Worm (Caenorhabditis elegans): ENCODE results near the gene clec-184.

clec-184 gene

ce11 chrIV:12404137-12404536 lies 28.3 kb upstream of the clec-184 start, which contains the start of gene gex-3 (continued):
- TF ChIP-seq lin-54 (GFP tag; optimal IDR thresholded peaks at IDR 0.05): peak; percentile 98
- TF ChIP-seq F23B12.7 (tag; optimal IDR thresholded peaks at IDR 0.05; ENCODE audit: insufficient read depth): peak; percentile 88
- no peak for TF ChIP-seq T07F8.4 (tag; optimal IDR thresholded peaks at IDR 0.05)
- TF ChIP-seq zim-3 (tag; optimal IDR thresholded peaks at IDR 0.05): no peak
- no peak for TF ChIP-seq ceh-40 (GFP tag; IDR thresholded peaks at IDR 0.05)
- 0 out of 2 replicates have a peak, but pooled peaks have one; percentile 56 for TF ChIP-seq ztf-28 (GFP tag; IDR thresholded peaks at IDR 0.05)
- TF ChIP-seq attf-3 (GFP tag; conservative IDR thresholded peaks at IDR 0.05): peak; percentile 35; the same call in 1 of the 2 replicates
- peak; percentile 18 for TF ChIP-seq lsy-27 (tag; optimal IDR thresholded peaks at IDR 0.05; ENCODE audit: borderline replicate concordance, insufficient read depth)
- TF ChIP-seq F49E8.2 (tag; optimal IDR thresholded peaks at IDR 0.05; ENCODE audit: insufficient read depth): peak; percentile 31
- no peak for TF ChIP-seq gei-17 (GFP tag; optimal IDR thresholded peaks at IDR 0.05)
- TF ChIP-seq K12H6.12 (tag; optimal IDR thresholded peaks at IDR 0.05): peak; percentile 28
- peak; percentile 78 for TF ChIP-seq D2030.7 (GFP tag; IDR thresholded peaks at IDR 0.05)
- TF ChIP-seq nhr-80 (tag; optimal IDR thresholded peaks at IDR 0.05): peak; percentile 29
- peak; percentile 73 for TF ChIP-seq attf-5 (GFP tag; optimal IDR thresholded peaks at IDR 0.05)
- TF ChIP-seq unc-130 (GFP tag; optimal IDR thresholded peaks at IDR 0.05): no peak
- peak; percentile 82 for TF ChIP-seq lsl-1 (GFP tag; optimal IDR thresholded peaks at IDR 0.05)
- peak; percentile 66 for TF ChIP-seq tbp1 (GFP tag; optimal IDR thresholded peaks at IDR 0.05)
- TF ChIP-seq Y95B8A.8 (GFP tag; IDR thresholded peaks at IDR 0.05): 0 out of 2 replicates have a peak, but pooled peaks have one; percentile 22
- TF ChIP-seq nhr-27 (tag; optimal IDR thresholded peaks at IDR 0.05): no peak
- TF ChIP-seq pha-4 (tag; optimal IDR thresholded peaks at IDR 0.05): no peak
- peak; percentile 76 for TF ChIP-seq madf-8 (GFP tag; conservative IDR thresholded peaks at IDR 0.05)
- no peak for TF ChIP-seq ccch-3 (GFP tag; optimal IDR thresholded peaks at IDR 0.05)
- TF ChIP-seq dpl-1 (GFP tag; optimal IDR thresholded peaks at IDR 0.05): peak; percentile 94
- TF ChIP-seq hmg-1.2 (GFP tag; IDR thresholded peaks at IDR 0.05): peak; percentile 56; the same call in 1 of the 2 replicates
- TF ChIP-seq ets-4 (GFP tag; optimal IDR thresholded peaks at IDR 0.05): no peak
- peak; percentile 73; the same call in 1 of the 2 replicates for TF ChIP-seq pbrm-1 (GFP tag; IDR thresholded peaks at IDR 0.05)
- 0 out of 2 replicates have a peak, but pooled peaks have one; percentile 11 for TF ChIP-seq ztf-25 (GFP tag; IDR thresholded peaks at IDR 0.05)
- TF ChIP-seq lir-1 (GFP tag; conservative IDR thresholded peaks at IDR 0.05): peak; percentile 65; the same call in 1 of the 2 replicates

- TF ChIP-seq rpc-1 (optimal IDR thresholded peaks at IDR 0.05): no peak
- TF ChIP-seq rpc-1 (tag; optimal IDR thresholded peaks at IDR 0.05): no peak
- TF ChIP-seq efl-1 (GFP tag; optimal IDR thresholded peaks at IDR 0.05): peak; percentile 40
- TF ChIP-seq madf-6 (GFP tag; IDR thresholded peaks at IDR 0.05): peak; percentile 47; the same call in 1 of the 2 replicates
- TF ChIP-seq somi-1 (GFP tag; optimal IDR thresholded peaks at IDR 0.05): no peak
- TF ChIP-seq mcd-1 (GFP tag; IDR thresholded peaks at IDR 0.05): 0 out of 2 replicates have a peak, but pooled peaks have one; percentile 8
- no peak for TF ChIP-seq Y79H2A.3 (GFP tag; conservative IDR thresholded peaks at IDR 0.05)
- TF ChIP-seq dpl-1 (GFP tag; optimal IDR thresholded peaks at IDR 0.05): peak; percentile 22
- TF ChIP-seq lin-40 (tag; optimal IDR thresholded peaks at IDR 0.05): no peak
- TF ChIP-seq die-1 (tag; optimal IDR thresholded peaks at IDR 0.05): no peak
- peak; percentile 19 for TF ChIP-seq lsl-1 (GFP tag; optimal IDR thresholded peaks at IDR 0.05)
- TF ChIP-seq lin-54 (GFP tag; optimal IDR thresholded peaks at IDR 0.05): peak; percentile 26
- no peak for TF ChIP-seq T26A5.8 (tag; optimal IDR thresholded peaks at IDR 0.05)
- peak; percentile 63 for TF ChIP-seq F33H1.4 (GFP tag; IDR thresholded peaks at IDR 0.05)
Observed at ce11 chrIV:12408625-12409024, 23.8 kb upstream of the clec-184 start, which contains the start of gene dsb-1. Gene dsb-1 (plus strand): TSS chrIV:12408925.

All from whole organism, young adult.